Worm (Caenorhabditis elegans): Measurements from ENCODE around the gene str-256.

Gene str-256

DNA sequence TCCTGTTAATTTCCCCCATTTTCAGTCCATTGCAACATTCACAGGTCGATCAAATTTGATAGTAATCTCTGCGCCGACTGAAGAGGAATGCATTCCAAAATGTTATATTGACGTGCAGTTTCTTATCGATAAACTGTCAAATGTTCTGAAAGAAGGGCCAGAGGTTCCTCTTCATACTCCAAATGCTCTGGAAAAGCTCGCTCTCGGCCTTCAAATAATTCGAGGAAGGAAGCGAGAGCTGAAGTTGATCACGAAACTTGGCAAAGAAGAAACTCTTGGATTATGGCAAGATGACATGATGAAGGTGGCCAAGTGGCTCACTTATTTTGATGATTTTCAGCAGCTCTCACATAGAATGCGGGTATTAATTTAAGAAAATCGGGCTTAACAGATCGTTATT, 22.1 kb downstream of the str-256 start:
- TF ChIP-seq nhr-76 (tag; optimal IDR thresholded peaks at IDR 0.05): no peak
- TF ChIP-seq jun-1 (tag; optimal IDR thresholded peaks at IDR 0.05): no peak
- TF ChIP-seq lsy-12 (tag; optimal IDR thresholded peaks at IDR 0.05): no peak
- TF ChIP-seq R02D3.7 (tag; optimal IDR thresholded peaks at IDR 0.05): no peak
- TF ChIP-seq fkh-2 (tag; optimal IDR thresholded peaks at IDR 0.05): no peak
- TF ChIP-seq nhr-23 (tag; optimal IDR thresholded peaks at IDR 0.05): no peak
- TF ChIP-seq skn-1 (tag; optimal IDR thresholded peaks at IDR 0.05): no peak
- no peak for TF ChIP-seq ceh-82 (tag; optimal IDR thresholded peaks at IDR 0.05)
- no peak for TF ChIP-seq lin-15B (tag; optimal IDR thresholded peaks at IDR 0.05)
- TF ChIP-seq nhr-28 (tag; optimal IDR thresholded peaks at IDR 0.05): no peak
- TF ChIP-seq ceh-9 (tag; optimal IDR thresholded peaks at IDR 0.05): no peak
- no peak for TF ChIP-seq nfya-1 (tag; optimal IDR thresholded peaks at IDR 0.05; ENCODE audit: insufficient read depth)
- no peak for TF ChIP-seq nhr-25 (tag; optimal IDR thresholded peaks at IDR 0.05)
- no peak for TF ChIP-seq tbx-2 (tag; optimal IDR thresholded peaks at IDR 0.05)
- no peak for TF ChIP-seq aly-2 (tag; optimal IDR thresholded peaks at IDR 0.05)
- no peak for TF ChIP-seq egl-5 (tag; optimal IDR thresholded peaks at IDR 0.05)

DNA sequence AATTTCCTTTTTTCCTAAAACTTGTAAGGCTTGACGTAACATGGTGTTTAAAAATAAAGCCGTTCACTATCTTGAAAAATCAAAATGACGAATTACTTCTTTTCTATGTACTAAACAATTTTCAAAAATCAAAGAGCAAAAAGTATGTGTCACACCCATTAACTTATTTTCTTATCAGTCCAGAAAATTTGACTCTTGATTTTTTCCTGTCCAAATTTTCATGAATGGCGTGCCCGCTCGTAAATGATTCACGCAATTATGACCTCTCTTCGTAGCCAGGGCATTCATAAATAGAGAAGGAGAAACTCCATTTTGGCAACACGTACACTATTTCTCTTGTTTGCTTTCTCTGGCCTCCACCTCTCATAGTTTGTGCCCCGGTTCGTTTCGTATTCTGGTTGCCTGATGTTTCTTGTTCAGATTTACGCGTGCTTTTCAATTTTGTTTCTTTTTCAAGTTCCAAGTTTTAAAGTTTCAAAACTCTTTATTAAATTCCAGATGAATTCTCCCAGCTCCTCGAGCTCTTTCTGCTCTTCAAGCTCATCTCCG, 23.4 kb downstream of the str-256 start, which contains the start of gene nhr-55:
Gene nhr-55 (plus strand): TSS at position 499 of the 549 bp plus-strand sequence.
- TF ChIP-seq pqm-1 (tag; optimal IDR thresholded peaks at IDR 0.05) (peak; percentile 90), unc-39 (tag; optimal IDR thresholded peaks at IDR 0.05) (no peak), jun-1 (tag; optimal IDR thresholded peaks at IDR 0.05) (peak; percentile 56), elt-2 (tag; optimal IDR thresholded peaks at IDR 0.05) (peak; percentile 82), pha-4 (tag; optimal IDR thresholded peaks at IDR 0.05) (peak; percentile 70), nhr-25 (tag; optimal IDR thresholded peaks at IDR 0.05) (no peak)

- no peak for TF ChIP-seq nhr-43 (tag; optimal IDR thresholded peaks at IDR 0.05; ENCODE audit: poor library complexity, severe bottlenecking)
- TF ChIP-seq daf-12 (tag; optimal IDR thresholded peaks at IDR 0.05): no peak
- TF ChIP-seq jun-1 (tag; optimal IDR thresholded peaks at IDR 0.05): peak; percentile 62
- TF ChIP-seq sea-2 (GFP tag; optimal IDR thresholded peaks at IDR 0.05): no peak
- peak; percentile 73 for TF ChIP-seq elt-2 (tag; optimal IDR thresholded peaks at IDR 0.05)
- TF ChIP-seq ceh-82 (tag; optimal IDR thresholded peaks at IDR 0.05): no peak
- TF ChIP-seq ama-1 (optimal IDR thresholded peaks at IDR 0.05): no peak
- peak; percentile 38 for TF ChIP-seq pha-4 (tag; optimal IDR thresholded peaks at IDR 0.05)
- peak; percentile 85 for TF ChIP-seq pqm-1 (tag; optimal IDR thresholded peaks at IDR 0.05)
- no peak for TF ChIP-seq nhr-28 (tag; optimal IDR thresholded peaks at IDR 0.05)
- TF ChIP-seq nhr-25 (tag; optimal IDR thresholded peaks at IDR 0.05): no peak
- no peak for TF ChIP-seq skn-1 (tag; optimal IDR thresholded peaks at IDR 0.05)
- no peak for TF ChIP-seq egl-5 (tag; optimal IDR thresholded peaks at IDR 0.05)
- no peak for TF ChIP-seq snpc-4 (tag; optimal IDR thresholded peaks at IDR 0.05)
- TF ChIP-seq R02D3.7 (tag; optimal IDR thresholded peaks at IDR 0.05): no peak
- no peak for TF ChIP-seq nhr-237 (tag; optimal IDR thresholded peaks at IDR 0.05)
- TF ChIP-seq ceh-9 (tag; optimal IDR thresholded peaks at IDR 0.05): no peak
- TF ChIP-seq elt-3 (tag; optimal IDR thresholded peaks at IDR 0.05): no peak
- no peak for TF ChIP-seq ztf-4 (tag; optimal IDR thresholded peaks at IDR 0.05)
- TF ChIP-seq lin-15B (tag; optimal IDR thresholded peaks at IDR 0.05): no peak
Observed at ce11 chrV:474516-474915, 26.6 kb downstream of the str-256 start, which contains the start of gene nhr-99. Gene nhr-99 (plus strand): TSS chrV:474778.

DNA sequence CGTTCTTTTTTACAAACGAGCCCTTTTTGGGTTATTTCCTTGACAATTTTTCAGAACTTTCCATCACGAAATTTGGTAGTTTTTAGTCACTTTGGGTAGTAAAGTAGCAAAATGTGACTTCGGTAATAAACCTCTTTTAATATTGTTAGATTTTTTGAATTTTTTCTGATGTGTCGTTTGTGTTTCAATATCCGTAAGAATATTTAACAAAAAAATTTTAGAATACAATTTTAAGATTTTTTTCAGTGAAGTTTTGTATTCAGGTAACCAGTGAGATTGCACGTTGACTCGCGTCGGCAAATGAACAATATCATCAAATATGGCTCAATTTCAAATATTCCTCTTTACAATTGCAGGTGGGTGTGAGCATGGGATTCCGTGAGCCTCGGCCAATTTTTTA, 28.5 kb downstream of the str-256 start, which contains the start of gene srt-31:
Gene srt-31 (plus strand): TSS at position 301 of the 400 bp plus-strand sequence.
- TF ChIP-seq nhr-11 (tag; optimal IDR thresholded peaks at IDR 0.05) (no peak), mml-1 (tag; optimal IDR thresholded peaks at IDR 0.05) (no peak), nhr-12 (tag; optimal IDR thresholded peaks at IDR 0.05) (no peak), jun-1 (tag; optimal IDR thresholded peaks at IDR 0.05) (no peak), unc-39 (tag; optimal IDR thresholded peaks at IDR 0.05) (no peak), R02D3.7 (tag; optimal IDR thresholded peaks at IDR 0.05) (no peak), ceh-82 (tag; optimal IDR thresholded peaks at IDR 0.05) (no peak), ceh-28 (tag; optimal IDR thresholded peaks at IDR 0.05) (no peak), fkh-10 (GFP tag; optimal IDR thresholded peaks at IDR 0.05) (no peak), mdl-1 (tag; optimal IDR thresholded peaks at IDR 0.05) (no peak), fos-1 (tag; optimal IDR thresholded peaks at IDR 0.05) (no peak), nhr-43 (tag; optimal IDR thresholded peaks at IDR 0.05; ENCODE audit: poor library complexity, severe bottlenecking) (no peak), sea-2 (GFP tag; optimal IDR thresholded peaks at IDR 0.05) (no peak), ceh-9 (tag; optimal IDR thresholded peaks at IDR 0.05) (no peak), daf-12 (tag; optimal IDR thresholded peaks at IDR 0.05) (no peak)

Data from whole organism, L3 larva.